Fruit fly (Drosophila melanogaster) whole organism, embryonic: Measurements from ENCODE around the gene CG4962.

Source experiments
- CG15011 ChIP-seq: fragments of 200-800 bp; sonication (Bioruptor generic); optimal IDR thresholded peaks from 3 replicates; lab custom pipeline; 2018; ENCODE audit warnings: missing biosample characterization, mild to moderate bottlenecking, missing genetic modification characterization
- CG31388 ChIP-seq: fragments of 200-800 bp; sonication (Bioruptor generic); optimal IDR thresholded peaks from 2 replicates; lab custom pipeline; 2016; ENCODE audit warnings: missing biosample characterization, missing genetic modification characterization
- HLH4C ChIP-seq: fragments of 200-800 bp; sonication (Bioruptor generic); IDR thresholded peaks from 3 replicates; pipeline ENCODE4 v1.3.6; 2022; ENCODE audit warnings: missing biosample characterization, missing genetic modification characterization; ENCODE audit not compliant: partially characterized antibody
- Lpt ChIP-seq: fragments of >200 bp; optimal IDR thresholded peaks from 2 replicates; lab custom pipeline; 2018; ENCODE audit warnings: missing biosample characterization, missing genetic modification characterization
- ind ChIP-seq: fragments of 200-800 bp; sonication (Bioruptor generic); optimal IDR thresholded peaks from 3 replicates; lab custom pipeline; 2016; ENCODE audit warnings: missing biosample characterization, missing genetic modification characterization
- ssp ChIP-seq: fragments of 200-800 bp; sonication (Bioruptor generic); IDR thresholded peaks from 2 replicates; pipeline ENCODE4 v1.3.6; 2022; ENCODE audit warnings: missing biosample characterization, missing genetic modification characterization
- tup ChIP-seq: fragments of 200-800 bp; sonication (Bioruptor generic); optimal IDR thresholded peaks from 2 replicates; lab custom pipeline; 2016; ENCODE audit warnings: missing biosample characterization, mild to moderate bottlenecking, missing genetic modification characterization, moderate library complexity

DNA sequence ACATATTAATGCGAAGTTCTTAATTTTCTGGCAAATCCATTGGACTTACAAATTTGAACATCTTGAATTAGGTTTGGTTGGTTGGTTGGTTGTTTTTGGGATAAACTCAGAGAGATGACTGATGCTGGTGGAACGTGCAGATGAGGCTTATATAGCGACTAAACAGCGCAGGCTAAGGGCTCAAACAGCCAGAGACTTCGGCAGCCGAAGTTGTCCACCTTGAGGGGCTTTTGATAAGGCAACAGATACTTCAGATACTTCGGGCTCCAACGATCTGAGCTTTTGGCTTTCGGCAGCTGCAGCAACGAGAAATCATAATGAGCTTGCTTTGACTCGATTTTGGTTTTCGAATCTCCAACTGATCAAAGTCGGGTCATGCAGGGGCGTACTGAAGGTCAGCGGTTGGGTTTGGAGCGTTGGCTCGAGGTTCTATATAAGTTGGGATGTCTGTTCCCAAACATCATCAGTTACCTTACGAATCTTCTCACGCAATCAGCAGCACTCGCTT lies 24.1 kb upstream of the CG4962 start, which contains the start of the genes CG13041 and CG13060:
- no peak for TF ChIP-seq tup (GFP tag; lab: Kevin White, UChicago)
- TF ChIP-seq Lpt (GFP tag; lab: Kevin White, UChicago): no peak
- no peak for TF ChIP-seq ind (GFP tag; lab: Kevin White, UChicago)
- TF ChIP-seq ssp: no peak
- TF ChIP-seq HLH4C (GFP tag; lab: Robert Waterston, UW): no peak
- no peak for TF ChIP-seq CG31388 (GFP tag; lab: Kevin White, UChicago)
- no peak for TF ChIP-seq CG15011
